Fruit fly (Drosophila melanogaster): ENCODE results near the gene CycH.

Gene CycH

dm6 chr3L:21841079-21841478 is 19.3 kb downstream of the CycH start, which contains the start of gene P5CDh1 (continued):
- TF ChIP-seq CG15011 (GFP tag; optimal IDR thresholded peaks at IDR 0.05), result no peak
- TF ChIP-seq Med (GFP tag), result peak; percentile 96
- TF ChIP-seq Meics (GFP tag; optimal IDR thresholded peaks at IDR 0.05), result peak; percentile 13
- peak in 1 of 2 experiments; percentile 11 for TF ChIP-seq bsh (GFP tag; optimal IDR thresholded peaks at IDR 0.05)
- peak; percentile 5 for TF ChIP-seq CG7839 (tag; optimal IDR thresholded peaks at IDR 0.05)
- TF ChIP-seq twi (tag; optimal IDR thresholded peaks at IDR 0.05), result no peak
- peak; percentile 80 for TF ChIP-seq sob (GFP tag; IDR thresholded peaks at IDR 0.05)
- TF ChIP-seq Deaf1 (tag; optimal IDR thresholded peaks at IDR 0.05), result peak; percentile 86
- peak; percentile 82 for TF ChIP-seq CG7963 (GFP tag; IDR thresholded peaks at IDR 0.05; ENCODE audit: partially characterized antibody)
- TF ChIP-seq CG30403 (GFP tag; optimal IDR thresholded peaks at IDR 0.05), result peak; percentile 26
- peak; percentile 73 for TF ChIP-seq sug (tag; optimal IDR thresholded peaks at IDR 0.05)
- TF ChIP-seq hbn (GFP tag; IDR thresholded peaks at IDR 0.05; ENCODE audit: partially characterized antibody), result peak; percentile 88
- peak; percentile 97 for TF ChIP-seq Dp (GFP tag; optimal IDR thresholded peaks at IDR 0.05)
- TF ChIP-seq insv (GFP tag; optimal IDR thresholded peaks at IDR 0.05), result no peak
- peak; percentile 87 for TF ChIP-seq HLH4C (GFP tag; IDR thresholded peaks at IDR 0.05; ENCODE audit: partially characterized antibody)
- peak; percentile 72 for TF ChIP-seq nerfin-1 (tag; optimal IDR thresholded peaks at IDR 0.05)
- no peak for TF ChIP-seq Nf-YA (GFP tag; IDR thresholded peaks at IDR 0.05)
- no peak for TF ChIP-seq Gsc (GFP tag; IDR thresholded peaks at IDR 0.05)
- no peak for TF ChIP-seq Hey (tag; optimal IDR thresholded peaks at IDR 0.05)
- TF ChIP-seq Spps (tag; optimal IDR thresholded peaks at IDR 0.05), result no peak
- no peak for TF ChIP-seq GATAe (GFP tag; conservative IDR thresholded peaks at IDR 0.05)
- TF ChIP-seq esg (GFP tag; conservative IDR thresholded peaks at IDR 0.05), result no peak
- peak; percentile 95 for TF ChIP-seq Ets65A (GFP tag)
- TF ChIP-seq CG7786 (GFP tag; optimal IDR thresholded peaks at IDR 0.05), result peak; percentile 3
- no peak for TF ChIP-seq CG10543 (GFP tag; optimal IDR thresholded peaks at IDR 0.05)
- TF ChIP-seq CG15073 (GFP tag; optimal IDR thresholded peaks at IDR 0.05), result no peak
- TF ChIP-seq CG10431 (GFP tag; optimal IDR thresholded peaks at IDR 0.05), result no peak
- peak; percentile 26 for TF ChIP-seq Antp (GFP tag; optimal IDR thresholded peaks at IDR 0.05)
- peak; percentile 34 for TF ChIP-seq Nf-YB (GFP tag; optimal IDR thresholded peaks at IDR 0.05)
- peak; percentile 8 for TF ChIP-seq PHDP (tag; optimal IDR thresholded peaks at IDR 0.05)
- TF ChIP-seq CG12299 (tag; optimal IDR thresholded peaks at IDR 0.05), result peak; percentile 52
- no peak for TF ChIP-seq Sox102F (GFP tag; optimal IDR thresholded peaks at IDR 0.05)
- TF ChIP-seq CG6272 (GFP tag; IDR thresholded peaks at IDR 0.05), result peak; percentile 25; the same call in 1 of the 2 replicates
- TF ChIP-seq Usf (GFP tag; optimal IDR thresholded peaks at IDR 0.05), result no peak
- TF ChIP-seq her (GFP tag; optimal IDR thresholded peaks at IDR 0.05), result peak; percentile 48
- no peak for TF ChIP-seq Abd-B (GFP tag; optimal IDR thresholded peaks at IDR 0.05)
- TF ChIP-seq Pdp1 (GFP tag; optimal IDR thresholded peaks at IDR 0.05), result peak in 1 of 2 experiments; percentile 97
- TF ChIP-seq CG17359 (tag; optimal IDR thresholded peaks at IDR 0.05), result peak; percentile 2
- peak; percentile 24 for TF ChIP-seq Bteb2 (GFP tag; optimal IDR thresholded peaks at IDR 0.05)
- peak; percentile 14 for TF ChIP-seq CG1792 (GFP tag; optimal IDR thresholded peaks at IDR 0.05)
- TF ChIP-seq unc-4 (GFP tag; IDR thresholded peaks at IDR 0.05; ENCODE audit: partially characterized antibody), result peak; percentile 91
- peak; percentile 98 for TF ChIP-seq Dref (GFP tag; IDR thresholded peaks at IDR 0.05)
- TF ChIP-seq NfI (GFP tag; optimal IDR thresholded peaks at IDR 0.05), result peak; percentile 61
- no peak for TF ChIP-seq CG5245 (GFP tag; optimal IDR thresholded peaks at IDR 0.05)
- TF ChIP-seq phol (tag; optimal IDR thresholded peaks at IDR 0.05), result peak; percentile 23
- TF ChIP-seq CG18262 (tag; optimal IDR thresholded peaks at IDR 0.05), result no peak
- TF ChIP-seq Sry-β (GFP tag; optimal IDR thresholded peaks at IDR 0.05), result no peak
- TF ChIP-seq CG13123 (GFP tag; optimal IDR thresholded peaks at IDR 0.05), result no peak
- peak; percentile 90 for TF ChIP-seq CG2116 (GFP tag; optimal IDR thresholded peaks at IDR 0.05)
- TF ChIP-seq lov (optimal IDR thresholded peaks at IDR 0.05), result no peak
- TF ChIP-seq lov (GFP tag; IDR thresholded peaks at IDR 0.05), result no peak

Measured in whole organism, embryonic.